Fruit fly (Drosophila melanogaster) S2 (cell line): Measurements from ENCODE around the gene CG14036.

Source experiments
- CG8478 ChIP-seq: fragments of >200 bp; optimal IDR thresholded peaks from 2 replicates; lab custom pipeline; 2018
- CTCF ChIP-seq, 2 experiments: fragments of >200 bp; optimal IDR thresholded peaks; 2 replicates each; lab custom pipeline; 2018

DNA sequence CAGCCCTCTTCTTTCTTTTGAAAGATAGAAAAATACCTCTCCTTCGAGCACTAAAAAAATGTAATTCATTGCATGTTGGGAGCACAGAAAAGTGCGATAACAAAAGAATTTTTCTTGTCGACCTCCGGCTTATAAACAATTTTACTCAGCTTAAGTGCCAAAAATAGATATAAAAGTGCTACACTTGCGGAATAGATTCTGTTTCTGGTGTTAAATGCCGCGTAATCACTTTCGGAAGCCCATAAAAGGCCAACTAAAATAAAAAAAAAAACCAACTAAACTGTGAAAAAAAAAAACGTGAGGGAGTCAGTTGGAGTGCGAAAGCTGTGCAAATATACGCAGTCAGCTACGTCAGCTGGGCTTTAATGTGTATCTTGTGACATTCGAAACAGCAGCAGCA is 34.8 kb upstream of the CG14036 start:
- TF ChIP-seq CG8478 (lab: Kevin White, UChicago) (no peak), CTCF (optimal IDR thresholded peaks at IDR 0.05; lab: Kevin White, UChicago) (no peak)
